Worm (Caenorhabditis elegans): Measurements from ENCODE around the gene otpl-8.
"Not testable (repeated sequence)": the region's sequence is repeated elsewhere in the genome, so short reads cannot be mapped to it uniquely, and the experiment has no call there.

Gene otpl-8

ce11 chrX:12270841-12271240, at the start of gene otpl-8:
Gene otpl-8 (minus strand): TSS chrX:12270941.
- no peak for TF ChIP-seq him-1 (tag; optimal IDR thresholded peaks at IDR 0.05)
- no peak for TF ChIP-seq W03F9.2 (tag; optimal IDR thresholded peaks at IDR 0.05)
- no peak for TF ChIP-seq dao-5 (tag; optimal IDR thresholded peaks at IDR 0.05)

DNA sequence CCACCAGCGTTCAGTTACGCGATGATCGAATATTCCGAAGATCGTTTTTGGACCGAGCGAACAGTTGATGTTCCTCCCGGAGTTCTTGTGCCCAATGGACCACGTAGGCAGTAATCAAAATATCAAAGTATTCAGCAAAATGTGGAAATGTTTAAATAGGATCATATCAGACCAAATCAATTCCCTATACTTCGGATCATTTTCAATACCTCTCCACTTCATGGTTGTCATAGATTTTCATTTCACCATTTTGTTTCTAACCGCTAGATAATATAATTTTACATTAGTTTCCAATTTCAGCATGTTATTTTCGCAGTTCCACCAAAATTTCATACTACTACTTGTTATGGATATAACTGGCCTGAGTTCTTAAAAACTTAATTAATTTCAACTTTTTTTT, 46.8 kb upstream of the otpl-8 start:
- TF ChIP-seq W03F9.2 (tag; optimal IDR thresholded peaks at IDR 0.05) (no peak), dao-5 (tag; optimal IDR thresholded peaks at IDR 0.05) (no peak), him-1 (tag; optimal IDR thresholded peaks at IDR 0.05) (no peak)

- no peak for TF ChIP-seq dao-5 (tag; optimal IDR thresholded peaks at IDR 0.05)
- TF ChIP-seq W03F9.2 (tag; optimal IDR thresholded peaks at IDR 0.05): no peak
- TF ChIP-seq him-1 (tag; optimal IDR thresholded peaks at IDR 0.05): no peak
These were observed 44.5 kb upstream of the otpl-8 start, which contains the start of gene xtr-2 for ce11 chrX:12315268-12315667. Gene xtr-2 (plus strand): TSS chrX:12315568.

ce11 chrX:12314395-12314794, 43.7 kb upstream of the otpl-8 start:
- no peak for TF ChIP-seq dao-5 (tag; optimal IDR thresholded peaks at IDR 0.05)
- TF ChIP-seq him-1 (tag; optimal IDR thresholded peaks at IDR 0.05): no peak
- TF ChIP-seq W03F9.2 (tag; optimal IDR thresholded peaks at IDR 0.05): no peak

ce11 chrX:12313779-12314178, 43.0 kb upstream of the otpl-8 start:
- TF ChIP-seq W03F9.2 (tag; optimal IDR thresholded peaks at IDR 0.05) (no peak), him-1 (tag; optimal IDR thresholded peaks at IDR 0.05) (no peak), dao-5 (tag; optimal IDR thresholded peaks at IDR 0.05) (no peak)

- TF ChIP-seq him-1, dao-5, W03F9.2 (tag; optimal IDR thresholded peaks at IDR 0.05): not testable (repeated sequence)
These were observed 37.3 kb upstream of the otpl-8 start, which contains the start of gene F17A2.16 for ce11 chrX:12308045-12308499. Gene F17A2.16 (plus strand): TSS chrX:12308449.

DNA sequence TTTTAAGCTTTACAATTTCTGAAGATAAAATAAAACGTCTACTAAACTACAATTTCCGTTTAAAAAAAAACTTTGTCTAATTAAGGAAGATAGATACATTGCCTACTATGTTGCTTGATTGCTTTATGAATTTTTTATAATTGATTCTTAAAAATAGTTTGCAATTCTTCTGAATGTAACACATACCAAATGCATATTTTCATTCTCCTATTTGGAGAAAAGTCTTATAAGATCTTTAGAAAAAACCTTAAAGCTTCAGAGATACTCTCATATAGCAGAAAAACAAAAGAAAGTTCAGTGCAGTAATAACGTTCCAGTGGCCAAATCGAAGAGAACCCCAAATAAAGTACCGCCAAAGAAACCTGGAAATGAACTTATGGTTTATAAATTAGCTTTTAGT, 35.8 kb upstream of the otpl-8 start, which contains the start of gene phf-32:
Gene phf-32 (plus strand): TSS at position 301 of the 400 bp plus-strand sequence.
- TF ChIP-seq him-1 (tag; optimal IDR thresholded peaks at IDR 0.05): no peak
- TF ChIP-seq W03F9.2 (tag; optimal IDR thresholded peaks at IDR 0.05): no peak
- no peak for TF ChIP-seq dao-5 (tag; optimal IDR thresholded peaks at IDR 0.05)

ce11 chrX:12304231-12304630, 33.5 kb upstream of the otpl-8 start:
- TF ChIP-seq W03F9.2 (tag; optimal IDR thresholded peaks at IDR 0.05) (no peak), dao-5 (tag; optimal IDR thresholded peaks at IDR 0.05) (no peak), him-1 (tag; optimal IDR thresholded peaks at IDR 0.05) (no peak)

DNA sequence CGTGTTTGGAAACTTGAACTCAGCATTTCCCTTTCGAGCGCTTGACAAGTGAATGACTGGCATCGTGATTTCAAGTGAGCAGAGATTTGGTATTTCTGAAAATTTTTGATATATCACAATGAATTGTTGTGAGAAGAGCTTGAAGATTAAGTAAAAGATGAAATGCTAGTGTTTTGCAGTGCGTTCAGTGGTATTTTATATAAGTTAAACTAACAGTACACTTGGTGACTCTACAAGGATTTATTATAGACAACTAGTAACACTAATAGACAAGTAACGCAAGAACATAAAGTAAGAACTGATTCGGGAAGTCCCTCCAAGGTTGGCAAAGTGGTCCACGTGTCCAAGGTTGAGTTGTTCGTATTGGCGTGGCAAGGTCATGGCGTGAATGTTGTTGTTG, 32.0 kb upstream of the otpl-8 start, which contains the start of gene dot-1.3:
Gene dot-1.3 (minus strand): TSS at position 101 of the 400 bp plus-strand sequence.
- TF ChIP-seq W03F9.2, him-1, dao-5 (tag; optimal IDR thresholded peaks at IDR 0.05): not testable (repeated sequence)

ce11 chrX:12299834-12300233, 29.1 kb upstream of the otpl-8 start, which contains the start of gene W06D11.5:
Gene W06D11.5 (plus strand): TSS chrX:12300134.
- TF ChIP-seq W03F9.2 (tag; optimal IDR thresholded peaks at IDR 0.05) (no peak), dao-5 (tag; optimal IDR thresholded peaks at IDR 0.05) (no peak), him-1 (tag; optimal IDR thresholded peaks at IDR 0.05) (no peak)

DNA sequence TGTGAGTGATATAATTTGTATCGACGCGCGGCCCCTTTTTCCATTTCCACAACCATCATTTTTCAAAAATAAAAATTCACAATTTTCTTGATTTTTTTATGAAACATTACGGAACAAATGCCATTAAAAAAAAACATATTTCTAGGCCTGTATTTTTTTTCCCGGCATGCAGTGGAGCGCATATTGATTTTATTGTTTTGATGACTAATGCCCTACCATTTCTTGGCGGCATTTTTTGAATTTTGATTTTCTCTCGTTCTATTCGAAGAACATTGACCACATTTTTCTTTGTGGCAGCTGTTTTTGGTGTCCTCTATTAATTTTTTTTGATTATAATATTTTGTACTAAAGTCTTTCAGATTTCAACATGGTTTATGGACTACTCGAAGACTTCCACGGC, 27.6 kb upstream of the otpl-8 start, which contains the start of gene W06D11.3:
Gene W06D11.3 (plus strand): TSS at position 360 of the 400 bp plus-strand sequence.
- no peak for TF ChIP-seq dao-5 (tag; optimal IDR thresholded peaks at IDR 0.05)
- TF ChIP-seq him-1 (tag; optimal IDR thresholded peaks at IDR 0.05): no peak
- TF ChIP-seq W03F9.2 (tag; optimal IDR thresholded peaks at IDR 0.05): no peak

- TF ChIP-seq W03F9.2 (tag; optimal IDR thresholded peaks at IDR 0.05) (no peak), dao-5 (tag; optimal IDR thresholded peaks at IDR 0.05) (no peak), him-1 (tag; optimal IDR thresholded peaks at IDR 0.05) (no peak)
These were observed 25.7 kb upstream of the otpl-8 start, which contains the start of gene W06D11.2 for ce11 chrX:12296392-12296791. Gene W06D11.2 (minus strand): TSS chrX:12296730.

ce11 chrX:12294263-12294662, 23.5 kb upstream of the otpl-8 start, which contains the start of gene W06D11.1:
Gene W06D11.1 (plus strand): TSS chrX:12294563.
- TF ChIP-seq him-1 (tag; optimal IDR thresholded peaks at IDR 0.05): no peak
- no peak for TF ChIP-seq W03F9.2 (tag; optimal IDR thresholded peaks at IDR 0.05)
- TF ChIP-seq dao-5 (tag; optimal IDR thresholded peaks at IDR 0.05): no peak

ce11 chrX:12290539-12290938, 19.8 kb upstream of the otpl-8 start, which contains the start of gene C04B4.4:
Gene C04B4.4 (plus strand): TSS chrX:12290839.
- TF ChIP-seq W03F9.2 (tag; optimal IDR thresholded peaks at IDR 0.05) (no peak), him-1 (tag; optimal IDR thresholded peaks at IDR 0.05) (no peak), dao-5 (tag; optimal IDR thresholded peaks at IDR 0.05) (no peak)

DNA sequence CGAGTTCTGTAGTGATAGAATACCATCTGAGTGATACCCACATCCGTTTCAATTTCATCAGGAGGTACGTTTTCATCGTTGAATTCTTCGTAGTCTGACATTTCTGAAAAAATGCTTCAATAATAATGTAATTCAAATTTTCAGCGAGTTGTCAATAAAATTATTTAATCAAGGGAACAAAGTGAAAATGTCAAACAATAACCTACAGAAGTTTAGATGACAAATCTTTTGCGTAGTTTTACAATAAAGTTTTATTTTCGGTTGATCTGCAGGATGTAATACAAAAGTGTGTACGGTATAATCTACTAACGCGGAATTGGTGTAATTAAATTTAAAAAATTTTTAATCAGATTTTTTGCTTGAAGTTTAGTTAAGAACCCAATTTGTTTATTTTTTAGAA, 17.5 kb upstream of the otpl-8 start, which contains the start of gene C04B4.5:
Gene C04B4.5 (minus strand): TSS at position 101 of the 400 bp plus-strand sequence.
- TF ChIP-seq him-1 (tag; optimal IDR thresholded peaks at IDR 0.05) (no peak), W03F9.2 (tag; optimal IDR thresholded peaks at IDR 0.05) (no peak), dao-5 (tag; optimal IDR thresholded peaks at IDR 0.05) (no peak)
